Fruit fly (Drosophila melanogaster) whole organism, wandering third instar larva: ENCODE results near the gene Eip63E.

Source experiments
- Abd-B ChIP-seq: fragments of >200 bp; optimal IDR thresholded peaks from 2 replicates; lab custom pipeline; 2017; ENCODE audit warnings: missing biosample characterization, missing genetic modification characterization
- CrebA ChIP-seq: fragments of 200-800 bp; sonication (Bioruptor generic); optimal IDR thresholded peaks from 2 replicates; lab custom pipeline; 2016; ENCODE audit warnings: missing biosample characterization, mild to moderate bottlenecking, missing genetic modification characterization, borderline replicate concordance
- Dif ChIP-seq: fragments of 200-275, 200-300 bp; sonication (Bioruptor generic); optimal IDR thresholded peaks from 2 replicates; lab custom pipeline; 2018; ENCODE audit warnings: missing biosample characterization, missing genetic modification characterization; ENCODE audit not compliant: partially characterized antibody
- Hnf4 ChIP-seq: fragments of 200-800 bp; sonication (Bioruptor generic); optimal IDR thresholded peaks from 2 replicates; lab custom pipeline; 2016; ENCODE audit warnings: missing biosample characterization, mild to moderate bottlenecking, missing genetic modification characterization
- br ChIP-seq: fragments of 200-800 bp; sonication (Bioruptor generic); optimal IDR thresholded peaks from 2 replicates; lab custom pipeline; 2016; ENCODE audit warnings: missing biosample characterization, missing genetic modification characterization
- h ChIP-seq: fragments of 200-800 bp; sonication (Bioruptor generic); optimal IDR thresholded peaks from 3 replicates; lab custom pipeline; 2016; ENCODE audit warnings: missing biosample characterization, mild to moderate bottlenecking, missing genetic modification characterization
- jim ChIP-seq: fragments of 175-275, 200-325 bp; sonication (Bioruptor generic); optimal IDR thresholded peaks from 2 replicates; lab custom pipeline; 2016; ENCODE audit warnings: missing biosample characterization, mild to moderate bottlenecking, missing genetic modification characterization
- lola ChIP-seq: fragments of >200 bp; optimal IDR thresholded peaks from 2 replicates; lab custom pipeline; 2017; ENCODE audit warnings: missing biosample characterization, missing genetic modification characterization
- pan ChIP-seq: fragments of >200 bp; optimal IDR thresholded peaks from 2 replicates; lab custom pipeline; 2017
- rgr ChIP-seq: fragments of 200-800 bp; sonication (Bioruptor generic); optimal IDR thresholded peaks from 3 replicates; lab custom pipeline; 2016; ENCODE audit warnings: missing biosample characterization, mild to moderate bottlenecking, missing genetic modification characterization
- usp ChIP-seq: fragments of >200 bp; optimal IDR thresholded peaks from 2 replicates; lab custom pipeline; 2017; ENCODE audit warnings: missing biosample characterization, missing genetic modification characterization
- woc ChIP-seq: sonication (Bioruptor generic); optimal IDR thresholded peaks from 2 replicates; lab custom pipeline; 2016; ENCODE audit warnings: missing biosample characterization, mild to moderate bottlenecking, missing genetic modification characterization

DNA sequence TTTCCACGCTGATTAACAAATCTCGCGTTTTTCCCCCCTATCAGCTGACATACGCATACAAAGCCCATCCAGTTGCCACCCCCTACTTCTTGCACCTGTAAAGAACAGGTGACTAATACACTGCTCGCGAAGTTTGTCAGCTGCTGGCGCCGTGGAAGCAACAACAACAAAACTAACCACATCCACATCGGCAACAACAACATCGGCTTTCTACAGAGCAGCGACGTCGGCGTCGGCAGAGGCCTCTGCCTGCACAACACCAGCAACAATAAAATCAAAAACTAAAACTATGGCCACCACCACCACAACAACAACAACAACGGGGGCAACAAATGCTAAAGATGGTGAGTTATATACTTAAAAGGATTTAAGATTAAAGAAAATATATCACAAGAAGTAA, 934 bp downstream of the Eip63E start:
- TF ChIP-seq Hnf4 (no peak), jim (GFP tag; lab: Kevin White, UChicago) (no peak), pan (lab: Kevin White, UChicago) (no peak), rgr (GFP tag; lab: Kevin White, UChicago) (no peak), usp (no peak), lola (no peak), br (GFP tag; lab: Kevin White, UChicago) (no peak), woc (no peak), h (GFP tag; lab: Kevin White, UChicago) (no peak), CrebA (no peak), Dif (GFP tag; lab: Kevin White, UChicago) (no peak), Abd-B (no peak)
